Worm (Caenorhabditis elegans) whole organism, early embryonic: Measurements from ENCODE around the gene K08D8.7.

Experiments
- B0310.2 ChIP-seq: sonication (generic microtip); optimal IDR thresholded peaks from 2 replicates; lab custom pipeline; 2016; ENCODE audit warnings: mild to moderate bottlenecking, missing genetic modification characterization, missing compliant biosample characterization
- ama-1 ChIP-seq: fragments of 150-350 bp; optimal IDR thresholded peaks from 2 replicates; lab custom pipeline; 2014
- ets-7 ChIP-seq: sonication (generic microtip); optimal IDR thresholded peaks from 2 replicates; lab custom pipeline; 2016; ENCODE audit warnings: missing genotype, missing genetic modification characterization, missing compliant biosample characterization
- hmg-4 ChIP-seq: fragments of 200-800 bp; sonication (Bioruptor generic); optimal IDR thresholded peaks from 2 replicates; lab custom pipeline; 2018; ENCODE audit warnings: mild to moderate bottlenecking, missing genetic modification characterization, missing compliant biosample characterization
- tbx-11 ChIP-seq: fragments of 200-800 bp; sonication (Bioruptor generic); IDR thresholded peaks from 2 replicates; pipeline ENCODE4 v1.3.6; 2022; ENCODE audit warnings: missing genetic modification characterization, missing compliant biosample characterization
- tbx-37 ChIP-seq: fragments of 200-800 bp; sonication (Bioruptor generic); conservative IDR thresholded peaks from 2 replicates; pipeline ENCODE4 v1.3.6; 2022; ENCODE audit warnings: missing genetic modification reagents, missing genetic modification characterization, missing compliant biosample characterization

- TF ChIP-seq tbx-37 (GFP tag; lab: Robert Waterston, UW) (no peak), B0310.2 (tag; lab: Kevin White, UChicago) (no peak), tbx-11 (no peak), ets-7 (tag; lab: Kevin White, UChicago) (no peak), hmg-4 (GFP tag; lab: Kevin White, UChicago) (no peak), ama-1 (lab: Kevin White, UChicago) (no peak)
These were observed 3.5 kb upstream of the K08D8.7 start, which contains the start of gene K08D8.12 for ce11 chrIV:12893166-12893565.
